Worm (Caenorhabditis elegans) whole organism, L4 larva: Measurements from ENCODE around the gene B0244.4.

ENCODE experiments used
- F26F4.8 ChIP-seq: fragments of 200-800 bp; sonication (Bioruptor generic); conservative IDR thresholded peaks from 2 replicates; pipeline ENCODE4 v1.3.6; 2022; ENCODE audit warnings: missing genetic modification characterization, missing compliant biosample characterization
- F49E8.2 ChIP-seq: sonication (generic microtip); optimal IDR thresholded peaks from 2 replicates; lab custom pipeline; 2016; ENCODE audit warnings: missing compliant biosample characterization, mild to moderate bottlenecking, missing genetic modification characterization, borderline replicate concordance
- Y105C5A.15 ChIP-seq: fragments of 200-800 bp; sonication (Bioruptor generic); IDR thresholded peaks from 2 replicates; pipeline ENCODE4 v1.3.6; 2022; ENCODE audit warnings: missing genetic modification characterization, missing compliant biosample characterization
- Y5F2A.4 ChIP-seq: fragments of 200-800 bp; sonication (Bioruptor generic); optimal IDR thresholded peaks from 2 replicates; lab custom pipeline; 2018; ENCODE audit warnings: mild to moderate bottlenecking, missing genetic modification characterization, missing compliant biosample characterization
- ZK337.2 ChIP-seq: fragments of 200-800 bp; sonication (Bioruptor generic); IDR thresholded peaks from 2 replicates; pipeline ENCODE4 v1.3.6; 2022; ENCODE audit warnings: missing genetic modification reagents, missing genetic modification characterization, missing compliant biosample characterization
- ZK546.5 ChIP-seq, 2 experiments: sonication (generic microtip); optimal IDR thresholded peaks; 2 replicates each; lab custom pipeline; 2017; ENCODE audit warnings: missing biosample characterization in 2 of 2, missing genetic modification characterization in 2 of 2
- aha-1 ChIP-seq: fragments of 150-350 bp; peaks from one replicate; lab custom pipeline; 2014; ENCODE audit warnings: missing biosample characterization, missing genetic modification characterization
- aly-2 ChIP-seq: sonication (generic microtip); optimal IDR thresholded peaks from 2 replicates; lab custom pipeline; 2018; ENCODE audit warnings: missing biosample characterization, missing genetic modification characterization
- ama-1 ChIP-seq: fragments of 150-350 bp; optimal IDR thresholded peaks from 2 replicates; lab custom pipeline; 2014; ENCODE audit warnings: inconsistent platforms, mixed read lengths
- attf-4 ChIP-seq: sonication (generic microtip); optimal IDR thresholded peaks from 3 replicates; lab custom pipeline; 2017; ENCODE audit warnings: missing biosample characterization, missing genetic modification characterization
- ceh-62 ChIP-seq: sonication (generic microtip); optimal IDR thresholded peaks from 2 replicates; lab custom pipeline; 2017; ENCODE audit warnings: missing biosample characterization, missing genetic modification characterization
- daf-16 ChIP-seq, 3 experiments: sonication (generic microtip); optimal IDR thresholded peaks; 2 replicates each; lab custom pipeline; 2016 to 2017; ENCODE audit warnings: missing genetic modification characterization in 3 of 3, missing genetic modification reagents in 3 of 3, mild to moderate bottlenecking in 2 of 3, missing compliant biosample characterization in 2 of 3, missing biosample characterization in 1 of 3, moderate library complexity in 1 of 3
- daf-19 ChIP-seq: fragments of 200-800 bp; sonication (Bioruptor generic); conservative IDR thresholded peaks from 2 replicates; pipeline ENCODE4 v1.3.6; 2022; ENCODE audit warnings: missing genetic modification characterization, missing compliant biosample characterization
- daf-8 ChIP-seq: fragments of 200-800 bp; sonication (Bioruptor generic); IDR thresholded peaks from 2 replicates; pipeline ENCODE4 v1.3.6; 2022; ENCODE audit warnings: missing genetic modification characterization, missing compliant biosample characterization
- dmd-6 ChIP-seq: fragments of 200-800 bp; sonication (Bioruptor generic); IDR thresholded peaks from 2 replicates; pipeline ENCODE4 v1.3.6; 2022; ENCODE audit warnings: missing genetic modification reagents, missing genetic modification characterization, missing compliant biosample characterization
- dmd-9 ChIP-seq: fragments of 200-800 bp; sonication (Bioruptor generic); IDR thresholded peaks from 2 replicates; pipeline ENCODE4 v1.3.6; 2022; ENCODE audit warnings: missing genetic modification reagents, missing genetic modification characterization, missing compliant biosample characterization
- dpl-1 ChIP-seq: fragments of 150-350 bp; optimal IDR thresholded peaks from 2 replicates; lab custom pipeline; 2014; ENCODE audit warnings: missing biosample characterization, missing genetic modification reagents, missing genetic modification characterization
- duxl-1 ChIP-seq: sonication (generic microtip); optimal IDR thresholded peaks from 2 replicates; lab custom pipeline; 2016; ENCODE audit warnings: mild to moderate bottlenecking, missing genetic modification characterization, moderate library complexity, missing compliant biosample characterization; ENCODE audit not compliant: poor library complexity
- dve-1 ChIP-seq: sonication (generic microtip); optimal IDR thresholded peaks from 2 replicates; lab custom pipeline; 2017; ENCODE audit warnings: antibody characterized with exemption, mild to moderate bottlenecking, missing genetic modification characterization, missing compliant biosample characterization; ENCODE audit not compliant: insufficient read depth
- egl-27 ChIP-seq: sonication (generic microtip); optimal IDR thresholded peaks from 3 replicates; lab custom pipeline; 2017; ENCODE audit warnings: missing biosample characterization, missing genetic modification reagents, missing genetic modification characterization
- egl-43 ChIP-seq: fragments of 200-800 bp; sonication (Bioruptor generic); IDR thresholded peaks from 2 replicates; pipeline ENCODE4 v1.3.6; 2022; ENCODE audit warnings: missing genetic modification reagents, missing genetic modification characterization, missing compliant biosample characterization
- fkh-10 ChIP-seq: fragments of 150-350 bp; optimal IDR thresholded peaks from 2 replicates; lab custom pipeline; 2014; ENCODE audit warnings: missing biosample characterization, missing genetic modification reagents, missing genetic modification characterization
- gei-8 ChIP-seq: fragments of 200-800 bp; sonication (Bioruptor generic); optimal IDR thresholded peaks from 2 replicates; lab custom pipeline; 2018; ENCODE audit warnings: mild to moderate bottlenecking, missing genetic modification characterization, missing compliant biosample characterization
- hlh-11 ChIP-seq: fragments of 200-800 bp; sonication (Bioruptor generic); optimal IDR thresholded peaks from 2 replicates; lab custom pipeline; 2018; ENCODE audit warnings: mild to moderate bottlenecking, missing genetic modification characterization, missing compliant biosample characterization
- hlh-30 ChIP-seq: sonication (generic microtip); optimal IDR thresholded peaks from 2 replicates; lab custom pipeline; 2017; ENCODE audit warnings: antibody characterized with exemption, mild to moderate bottlenecking, missing genetic modification characterization, missing compliant biosample characterization; ENCODE audit not compliant: insufficient read depth
- jun-1 ChIP-seq: fragments of 150-350 bp; optimal IDR thresholded peaks from 2 replicates; lab custom pipeline; 2014; ENCODE audit warnings: missing biosample characterization, missing genetic modification reagents, missing genetic modification characterization
- madf-5 ChIP-seq, 2 experiments: fragments of 200-800 bp; sonication (Bioruptor generic); IDR thresholded peaks; 2 replicates each; pipeline ENCODE4 v1.3.6; 2022; ENCODE audit warnings: missing compliant biosample characterization in 2 of 2, missing genetic modification characterization in 2 of 2
- madf-9 ChIP-seq: fragments of 200-800 bp; sonication (Bioruptor generic); conservative IDR thresholded peaks from 2 replicates; pipeline ENCODE4 v1.3.6; 2022; ENCODE audit warnings: missing genetic modification reagents, missing genetic modification characterization, missing compliant biosample characterization
- mes-2 ChIP-seq: sonication (generic microtip); optimal IDR thresholded peaks from 2 replicates; lab custom pipeline; 2016; ENCODE audit warnings: missing genotype, mild to moderate bottlenecking, missing genetic modification characterization, missing compliant biosample characterization; ENCODE audit not compliant: poor library complexity, severe bottlenecking
- mxl-2 ChIP-seq: fragments of 200-800 bp; sonication (Bioruptor generic); conservative IDR thresholded peaks from 2 replicates; pipeline ENCODE4 v1.3.6; 2022; ENCODE audit warnings: missing genetic modification reagents, missing genetic modification characterization, missing compliant biosample characterization
- mxl-3 ChIP-seq: fragments of 200-800 bp; sonication (Bioruptor generic); optimal IDR thresholded peaks from 2 replicates; lab custom pipeline; 2018; ENCODE audit warnings: mild to moderate bottlenecking, missing genetic modification characterization, missing compliant biosample characterization
- nhr-102 ChIP-seq: sonication (generic microtip); optimal IDR thresholded peaks from 2 replicates; lab custom pipeline; 2016; ENCODE audit warnings: mild to moderate bottlenecking, missing genetic modification characterization, moderate library complexity, missing compliant biosample characterization
- nhr-111 ChIP-seq: fragments of 200-800 bp; sonication (Bioruptor generic); optimal IDR thresholded peaks from 2 replicates; lab custom pipeline; 2018; ENCODE audit warnings: mild to moderate bottlenecking, missing genetic modification characterization, missing compliant biosample characterization
- nhr-237 ChIP-seq: sonication (generic microtip); optimal IDR thresholded peaks from 2 replicates; lab custom pipeline; 2017; ENCODE audit warnings: missing biosample characterization, missing genetic modification characterization
- nhr-25 ChIP-seq: sonication (generic microtip); optimal IDR thresholded peaks from 2 replicates; lab custom pipeline; 2017; ENCODE audit warnings: missing genetic modification characterization, mild to moderate bottlenecking, missing compliant biosample characterization, antibody characterized with exemption, moderate library complexity, borderline replicate concordance; ENCODE audit not compliant: insufficient read depth
- nhr-41 ChIP-seq: fragments of 200-800 bp; sonication (Bioruptor generic); IDR thresholded peaks from 2 replicates; pipeline ENCODE4 v1.3.6; 2022; ENCODE audit warnings: missing genetic modification reagents, missing genetic modification characterization, missing compliant biosample characterization
- nhr-42 ChIP-seq: fragments of 200-800 bp; sonication (Bioruptor generic); IDR thresholded peaks from 2 replicates; pipeline ENCODE4 v1.3.6; 2022; ENCODE audit warnings: missing genetic modification characterization, missing compliant biosample characterization
- nhr-76 ChIP-seq: fragments of 150-350 bp; optimal IDR thresholded peaks from 2 replicates; lab custom pipeline; 2014; ENCODE audit warnings: missing biosample characterization, missing genetic modification characterization
- nhr-77 ChIP-seq: fragments of 150-350 bp; optimal IDR thresholded peaks from 2 replicates; lab custom pipeline; 2014; ENCODE audit warnings: missing biosample characterization, missing genetic modification characterization
- pha-4 ChIP-seq, 2 experiments: fragments of 150-350 bp in 1 of 2; fragments of 200-800 bp in 1 of 2; sonication (Bioruptor generic) in 1 of 2; IDR thresholded peaks in 1 of 2; optimal IDR thresholded peaks in 1 of 2; 2 replicates each; pipeline versions ENCODE4 v1.3.6 to Lab custom; 2014 to 2022; ENCODE audit warnings: missing genetic modification characterization in 2 of 2, missing genetic modification reagents in 2 of 2, missing biosample characterization in 1 of 2, missing compliant biosample characterization in 1 of 2
- php-3 ChIP-seq: fragments of 200-800 bp; sonication (Bioruptor generic); IDR thresholded peaks from 2 replicates; pipeline ENCODE4 v1.3.6; 2022; ENCODE audit warnings: missing genetic modification reagents, missing genetic modification characterization, missing compliant biosample characterization
- saeg-2 ChIP-seq: fragments of 200-800 bp; sonication (Bioruptor generic); IDR thresholded peaks from 2 replicates; pipeline ENCODE4 v1.3.6; 2022; ENCODE audit warnings: missing genetic modification reagents, missing genetic modification characterization, missing compliant biosample characterization
- skn-1 ChIP-seq: fragments of 150-350 bp; optimal IDR thresholded peaks from 2 replicates; lab custom pipeline; 2014; ENCODE audit warnings: missing biosample characterization, missing genetic modification characterization
- tag-97 ChIP-seq: fragments of 200-800 bp; sonication (Bioruptor generic); IDR thresholded peaks from 2 replicates; pipeline ENCODE4 v1.3.6; 2022; ENCODE audit warnings: missing genetic modification characterization, missing compliant biosample characterization
- tra-1 ChIP-seq: fragments of 200-800 bp; sonication (Bioruptor generic); IDR thresholded peaks from 2 replicates; pipeline ENCODE4 v1.3.6; 2022; ENCODE audit warnings: missing genetic modification reagents, missing genetic modification characterization, missing compliant biosample characterization
- unc-62 ChIP-seq, 3 experiments: fragments of 150-350 bp in 1 of 3; sonication (generic microtip); optimal IDR thresholded peaks in 2 of 3; peaks in 1 of 3; 1 replicate in 1 of 3; 2 replicates in 2 of 3; lab custom pipeline; 2014 to 2017; ENCODE audit warnings: missing biosample characterization in 3 of 3, missing genetic modification characterization in 3 of 3, missing genetic modification reagents in 3 of 3, missing genotype in 1 of 3
- vab-7 ChIP-seq: fragments of 200-800 bp; sonication (Bioruptor generic); IDR thresholded peaks from 2 replicates; pipeline ENCODE4 v1.3.6; 2022; ENCODE audit warnings: missing genetic modification reagents, missing genetic modification characterization, missing compliant biosample characterization
- zfp-2 ChIP-seq: sonication (generic microtip); optimal IDR thresholded peaks from 2 replicates; lab custom pipeline; 2016; ENCODE audit warnings: mild to moderate bottlenecking, missing genetic modification characterization, missing compliant biosample characterization
- zip-11 ChIP-seq: fragments of 200-800 bp; sonication (Bioruptor generic); IDR thresholded peaks from 2 replicates; pipeline ENCODE4 v1.3.6; 2022; ENCODE audit warnings: missing genetic modification characterization, missing compliant biosample characterization

B0244.4 gene

DNA sequence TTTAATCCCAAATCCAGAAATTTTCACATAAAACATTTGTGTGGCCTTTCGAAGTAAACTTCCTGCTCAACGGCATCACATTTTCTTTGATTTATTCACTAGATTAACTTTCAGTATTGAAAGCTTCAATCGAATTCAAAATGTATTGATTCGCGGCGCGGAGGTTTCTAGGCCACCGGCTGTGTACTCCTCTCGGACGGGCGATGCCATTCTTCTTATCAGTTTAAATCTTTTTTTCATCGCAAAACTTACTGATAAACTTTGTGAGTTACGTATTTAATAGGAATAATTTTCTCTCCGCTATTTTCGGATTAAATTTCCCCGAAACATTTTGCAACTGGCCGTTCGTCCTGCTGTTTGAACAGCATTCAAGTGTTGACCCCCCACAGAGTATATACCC is 25.4 kb upstream of the B0244.4 start (continued):
- TF ChIP-seq nhr-77 (tag; lab: Kevin White, UChicago): peak; percentile 48
- TF ChIP-seq Y105C5A.15 (GFP tag; lab: Robert Waterston, UW): no peak
- TF ChIP-seq hlh-30 (tag; lab: Kevin White, UChicago): peak; percentile 28
- TF ChIP-seq jun-1: no peak
- TF ChIP-seq zip-11 (GFP tag; lab: Robert Waterston, UW): no peak
- no peak for TF ChIP-seq F26F4.8 (GFP tag; lab: Robert Waterston, UW)
- TF ChIP-seq F49E8.2 (tag; lab: Kevin White, UChicago): no peak
- TF ChIP-seq dve-1 (tag; lab: Kevin White, UChicago): peak; percentile 94
- TF ChIP-seq tra-1 (GFP tag; lab: Robert Waterston, UW): peak; percentile 83
- peak; percentile 82 for TF ChIP-seq duxl-1 (tag; lab: Kevin White, UChicago)
- TF ChIP-seq attf-4 (tag; lab: Kevin White, UChicago): no peak
- peak; percentile 13 for TF ChIP-seq mxl-3 (GFP tag; lab: Kevin White, UChicago)
- TF ChIP-seq nhr-25 (tag; lab: Kevin White, UChicago): no peak
- TF ChIP-seq daf-8: no peak
- no peak for TF ChIP-seq gei-8 (GFP tag; lab: Kevin White, UChicago)
- no peak for TF ChIP-seq fkh-10 (GFP tag; lab: Kevin White, UChicago)
- 0 out of 2 replicates have a peak, but pooled peaks have one; percentile 23 for TF ChIP-seq vab-7 (GFP tag; lab: Robert Waterston, UW)
- peak; percentile 95 for TF ChIP-seq aha-1
- no peak for TF ChIP-seq nhr-237 (tag; lab: Kevin White, UChicago)
- no peak for TF ChIP-seq nhr-42
- no peak for TF ChIP-seq aly-2
- no peak for TF ChIP-seq nhr-41
- peak; percentile 52 for TF ChIP-seq madf-9
- TF ChIP-seq ama-1: no peak
- TF ChIP-seq nhr-102: peak; percentile 67
- TF ChIP-seq unc-62 (GFP tag; optimal IDR thresholded peaks at IDR 0.05 in 1 of 2; lab: Kevin White, UChicago): no peak
- no peak for TF ChIP-seq unc-62 (tag; optimal IDR thresholded peaks at IDR 0.05; lab: Kevin White, UChicago)
- peak; percentile 89 for TF ChIP-seq ZK337.2 (GFP tag; lab: Robert Waterston, UW)
- peak; percentile 86 for TF ChIP-seq dmd-6 (GFP tag; lab: Robert Waterston, UW)
- TF ChIP-seq egl-27 (tag; lab: Kevin White, UChicago): no peak
- 0 out of 2 replicates have a peak, but pooled peaks have one; percentile 19 for TF ChIP-seq dmd-9 (GFP tag; lab: Robert Waterston, UW)
- TF ChIP-seq php-3: no peak
- TF ChIP-seq daf-19 (GFP tag; lab: Robert Waterston, UW): no peak
- TF ChIP-seq ZK546.5 (tag; optimal IDR thresholded peaks at IDR 0.05; lab: Kevin White, UChicago): no peak
- TF ChIP-seq mes-2 (tag; lab: Kevin White, UChicago): peak; percentile 98
- TF ChIP-seq pha-4 (GFP tag; IDR thresholded peaks at IDR 0.05; lab: Robert Waterston, UW): no peak
- TF ChIP-seq pha-4 (tag; optimal IDR thresholded peaks at IDR 0.05; lab: Kevin White, UChicago): no peak
- TF ChIP-seq nhr-111 (GFP tag; lab: Kevin White, UChicago): no peak
- TF ChIP-seq Y5F2A.4 (GFP tag; lab: Kevin White, UChicago): no peak
- no peak for TF ChIP-seq saeg-2 (GFP tag; lab: Robert Waterston, UW)
- peak in 1 of 2 experiments; percentile 36 for TF ChIP-seq daf-16 (GFP tag; optimal IDR thresholded peaks at IDR 0.05; lab: Kevin White, UChicago)
- TF ChIP-seq daf-16 (tag; optimal IDR thresholded peaks at IDR 0.05; lab: Kevin White, UChicago): peak; percentile 49
- TF ChIP-seq tag-97: no peak
- no peak for TF ChIP-seq skn-1 (tag; lab: Kevin White, UChicago)
- no peak for TF ChIP-seq zfp-2 (tag; lab: Kevin White, UChicago)
- TF ChIP-seq madf-5 (GFP tag; IDR thresholded peaks at IDR 0.05; lab: Robert Waterston, UW): no peak
- no peak for TF ChIP-seq mxl-2 (GFP tag; lab: Robert Waterston, UW)
- TF ChIP-seq hlh-11: peak; percentile 61
- no peak for TF ChIP-seq egl-43 (GFP tag; lab: Robert Waterston, UW)
- TF ChIP-seq nhr-76: no peak
- TF ChIP-seq dpl-1 (GFP tag; lab: Kevin White, UChicago): peak; percentile 93
- no peak for TF ChIP-seq ceh-62 (tag; lab: Kevin White, UChicago)
